Fruit fly (Drosophila melanogaster) whole organism, adult: ENCODE results near the gene Hsdl2.

Source experiments
- CG11617 ChIP-seq: fragments of 200-800 bp; sonication (Bioruptor generic); optimal IDR thresholded peaks from 2 replicates; lab custom pipeline; 2017; ENCODE audit warnings: mild to moderate bottlenecking, missing biosample characterization, missing genetic modification reagents, missing genetic modification characterization
- CG12768 ChIP-seq: fragments of 200-800 bp; sonication (Bioruptor generic); optimal IDR thresholded peaks from 2 replicates; lab custom pipeline; 2017; ENCODE audit warnings: missing biosample characterization, missing genetic modification characterization, mild to moderate bottlenecking, moderate library complexity, missing genetic modification reagents
- CG14711 ChIP-seq: fragments of 200-800 bp; sonication (Bioruptor generic); optimal IDR thresholded peaks from 2 replicates; lab custom pipeline; 2018; ENCODE audit warnings: missing biosample characterization, mild to moderate bottlenecking, missing genetic modification characterization, moderate library complexity
- CG1620 ChIP-seq: fragments of 200-800 bp; sonication (Bioruptor generic); optimal IDR thresholded peaks from 2 replicates; lab custom pipeline; 2016; ENCODE audit warnings: missing biosample characterization, missing genetic modification characterization
- CG33017 ChIP-seq: fragments of 200-800 bp; sonication (Bioruptor generic); optimal IDR thresholded peaks from 2 replicates; lab custom pipeline; 2018; ENCODE audit warnings: missing biosample characterization, mild to moderate bottlenecking, missing genetic modification characterization, moderate library complexity
- CG5204 ChIP-seq: fragments of 200-800 bp; sonication (Bioruptor generic); optimal IDR thresholded peaks from 2 replicates; lab custom pipeline; 2016; ENCODE audit warnings: missing biosample characterization, missing genetic modification characterization
- CG7045 ChIP-seq: fragments of 200-800 bp; sonication (Bioruptor generic); optimal IDR thresholded peaks from 2 replicates; lab custom pipeline; 2017; ENCODE audit warnings: missing biosample characterization, mild to moderate bottlenecking, missing genetic modification characterization
- CG7101 ChIP-seq: fragments of 200-800 bp; sonication (Bioruptor generic); optimal IDR thresholded peaks from 2 replicates; lab custom pipeline; 2018; ENCODE audit warnings: missing biosample characterization, mild to moderate bottlenecking, missing genetic modification characterization, moderate library complexity
- Clk ChIP-seq: fragments of 200-800 bp; sonication (Bioruptor generic); optimal IDR thresholded peaks from 2 replicates; lab custom pipeline; 2017; ENCODE audit warnings: missing biosample characterization, missing genetic modification characterization
- Crg-1 ChIP-seq: fragments of 200-800 bp; sonication (Bioruptor generic); optimal IDR thresholded peaks from 2 replicates; lab custom pipeline; 2016; ENCODE audit warnings: missing biosample characterization, missing genetic modification characterization
- Hr96 ChIP-seq: fragments of 200-800 bp; sonication (Bioruptor generic); optimal IDR thresholded peaks from 2 replicates; lab custom pipeline; 2016; ENCODE audit warnings: missing biosample characterization, missing genetic modification characterization
- Mnt ChIP-seq: fragments of 200-800 bp; sonication (Bioruptor generic); optimal IDR thresholded peaks from 2 replicates; lab custom pipeline; 2016; ENCODE audit warnings: missing biosample characterization, mild to moderate bottlenecking, missing genetic modification characterization
- bab1 ChIP-seq: fragments of 200-800 bp; sonication (Bioruptor generic); optimal IDR thresholded peaks from 3 replicates; lab custom pipeline; 2019; ENCODE audit warnings: missing biosample characterization, mild to moderate bottlenecking, missing genetic modification characterization, moderate library complexity
- cic ChIP-seq: fragments of 200-800 bp; sonication (Bioruptor generic); optimal IDR thresholded peaks from 2 replicates; lab custom pipeline; 2017; ENCODE audit warnings: missing biosample characterization, mild to moderate bottlenecking, missing genetic modification characterization, moderate library complexity
- cnc ChIP-seq, 2 experiments: fragments of >200 bp; optimal IDR thresholded peaks; 2 replicates each; lab custom pipeline; 2017
- kay ChIP-seq: fragments of 200-800 bp; sonication (Bioruptor generic); peaks from one replicate; lab custom pipeline; 2016; ENCODE audit warnings: missing biosample characterization, missing genetic modification characterization, borderline replicate concordance
- ovo ChIP-seq: fragments of 200-800 bp; sonication (Bioruptor generic); optimal IDR thresholded peaks from 2 replicates; lab custom pipeline; 2016; ENCODE audit warnings: missing biosample characterization, missing genetic modification characterization
- pad ChIP-seq: fragments of 200-800 bp; sonication (Bioruptor generic); optimal IDR thresholded peaks from 3 replicates; lab custom pipeline; 2017; ENCODE audit warnings: missing biosample characterization, missing genetic modification characterization, mild to moderate bottlenecking, moderate library complexity, missing genetic modification reagents
- tj ChIP-seq: fragments of 200-800 bp; sonication (Bioruptor generic); optimal IDR thresholded peaks from 3 replicates; lab custom pipeline; 2017; ENCODE audit warnings: missing biosample characterization, mild to moderate bottlenecking, missing genetic modification characterization, moderate library complexity
- toe ChIP-seq: fragments of 200-800 bp; sonication (Bioruptor generic); optimal IDR thresholded peaks from 2 replicates; lab custom pipeline; 2016; ENCODE audit warnings: missing biosample characterization, missing genetic modification characterization

The Hsdl2 gene

dm6 chr3R:27647817-27648216 is 29.5 kb upstream of the Hsdl2 start:
- TF ChIP-seq tj (GFP tag; lab: Kevin White, UChicago) (no peak), Clk (GFP tag; lab: Kevin White, UChicago) (no peak), CG33017 (tag; lab: Kevin White, UChicago) (no peak), bab1 (GFP tag; lab: Kevin White, UChicago) (no peak), pad (no peak), CG11617 (GFP tag; lab: Kevin White, UChicago) (no peak), ovo (GFP tag; lab: Kevin White, UChicago) (no peak), Hr96 (GFP tag; lab: Kevin White, UChicago) (no peak), CG7045 (GFP tag; lab: Kevin White, UChicago) (no peak), Crg-1 (GFP tag; lab: Kevin White, UChicago) (no peak), CG14711 (tag; lab: Kevin White, UChicago) (no peak), CG7101 (tag; lab: Kevin White, UChicago) (no peak), kay (GFP tag; lab: Kevin White, UChicago) (no peak), CG12768 (GFP tag; lab: Kevin White, UChicago) (no peak), cic (GFP tag; lab: Kevin White, UChicago) (no peak), CG1620 (GFP tag; lab: Kevin White, UChicago) (no peak), toe (GFP tag; lab: Kevin White, UChicago) (no peak), CG5204 (no peak)

- no peak for TF ChIP-seq kay (GFP tag; lab: Kevin White, UChicago)
- no peak for TF ChIP-seq CG12768 (GFP tag; lab: Kevin White, UChicago)
- TF ChIP-seq tj (GFP tag; lab: Kevin White, UChicago), result no peak
- TF ChIP-seq Mnt (GFP tag; lab: Kevin White, UChicago), result no peak
- no peak for TF ChIP-seq toe (GFP tag; lab: Kevin White, UChicago)
- TF ChIP-seq Crg-1 (GFP tag; lab: Kevin White, UChicago), result no peak
- TF ChIP-seq CG7045 (GFP tag; lab: Kevin White, UChicago), result no peak
Observed at dm6 chr3R:27651710-27652109, 25.6 kb upstream of the Hsdl2 start.

dm6 chr3R:27652156-27652810 is 25.0 kb upstream of the Hsdl2 start, which contains the start of gene RpS10a:
RpS10a (plus strand) TSS chr3R:27652760.
- TF ChIP-seq CG1620 (GFP tag; lab: Kevin White, UChicago), result no peak
- no peak for TF ChIP-seq CG12768 (GFP tag; lab: Kevin White, UChicago)
- no peak for TF ChIP-seq ovo (GFP tag; lab: Kevin White, UChicago)
- no peak for TF ChIP-seq toe (GFP tag; lab: Kevin White, UChicago)
- TF ChIP-seq Mnt (GFP tag; lab: Kevin White, UChicago), result no peak
- no peak for TF ChIP-seq pad
- no peak for TF ChIP-seq bab1 (GFP tag; lab: Kevin White, UChicago)
- TF ChIP-seq tj (GFP tag; lab: Kevin White, UChicago), result no peak
- no peak for TF ChIP-seq CG7101 (tag; lab: Kevin White, UChicago)
- no peak for TF ChIP-seq Hr96 (GFP tag; lab: Kevin White, UChicago)
- TF ChIP-seq Crg-1 (GFP tag; lab: Kevin White, UChicago), result no peak
- no peak for TF ChIP-seq CG11617 (GFP tag; lab: Kevin White, UChicago)
- no peak for TF ChIP-seq Clk (GFP tag; lab: Kevin White, UChicago)
- no peak for TF ChIP-seq CG33017 (tag; lab: Kevin White, UChicago)

- TF ChIP-seq CG7101 (tag; lab: Kevin White, UChicago), result no peak
- peak; percentile 10 for TF ChIP-seq CG5204
Observed at dm6 chr3R:27655109-27655508, 22.2 kb upstream of the Hsdl2 start.

dm6 chr3R:27656686-27657535 is 20.4 kb upstream of the Hsdl2 start, which contains the start of gene tau:
tau (minus strand) TSS chr3R:27656996.
- peak; percentile 71 for TF ChIP-seq kay (GFP tag; lab: Kevin White, UChicago)
- TF ChIP-seq cic (GFP tag; lab: Kevin White, UChicago), result peak; percentile 16
- no peak for TF ChIP-seq CG7045 (GFP tag; lab: Kevin White, UChicago)

- TF ChIP-seq bab1 (GFP tag; lab: Kevin White, UChicago) (no peak), pad (no peak), CG11617 (GFP tag; lab: Kevin White, UChicago) (no peak), toe (GFP tag; lab: Kevin White, UChicago) (no peak), CG14711 (tag; lab: Kevin White, UChicago) (no peak), cic (GFP tag; lab: Kevin White, UChicago) (no peak), CG12768 (GFP tag; lab: Kevin White, UChicago) (no peak), kay (GFP tag; lab: Kevin White, UChicago) (no peak), tj (GFP tag; lab: Kevin White, UChicago) (no peak), cnc (optimal IDR thresholded peaks at IDR 0.05; lab: Kevin White, UChicago) (no peak), ovo (GFP tag; lab: Kevin White, UChicago) (no peak), Mnt (GFP tag; lab: Kevin White, UChicago) (no peak), CG1620 (GFP tag; lab: Kevin White, UChicago) (no peak), Crg-1 (GFP tag; lab: Kevin White, UChicago) (no peak), Hr96 (GFP tag; lab: Kevin White, UChicago) (no peak), CG5204 (no peak), Clk (GFP tag; lab: Kevin White, UChicago) (no peak), CG7101 (tag; lab: Kevin White, UChicago) (no peak)
Observed at dm6 chr3R:27660127-27660579, 17.2 kb upstream of the Hsdl2 start, which contains the start of gene Mlc1. Mlc1 (minus strand) TSS chr3R:27660177.
